Fruit fly (Drosophila melanogaster) whole organism, embryonic: ENCODE measurements around the gene Lcp65Ag2.

ENCODE experiments used
- Asciz ChIP-seq: fragments of 200-800 bp; sonication (Bioruptor generic); optimal IDR thresholded peaks from 2 replicates; lab custom pipeline; 2017; ENCODE audit warnings: missing biosample characterization, mild to moderate bottlenecking, missing genetic modification characterization, missing genetic modification reagents
- CG11093 ChIP-seq: fragments of 200-800 bp; sonication (Bioruptor generic); IDR thresholded peaks from 3 replicates; pipeline ENCODE4 v1.3.6; 2022; ENCODE audit warnings: missing biosample characterization, missing genetic modification characterization
- CG11504 ChIP-seq: fragments of 200-800 bp; sonication (Bioruptor generic); optimal IDR thresholded peaks from 3 replicates; lab custom pipeline; 2019; ENCODE audit warnings: missing biosample characterization, mild to moderate bottlenecking, missing genetic modification characterization, moderate library complexity
- CG13287 ChIP-seq: fragments of 200-800 bp; sonication (Bioruptor generic); IDR thresholded peaks from 2 replicates; pipeline ENCODE4 v1.3.6; 2022; ENCODE audit warnings: missing biosample characterization, missing genetic modification characterization; ENCODE audit not compliant: partially characterized antibody
- CG13775 ChIP-seq: fragments of 200-800 bp; sonication (Bioruptor generic); optimal IDR thresholded peaks from 3 replicates; lab custom pipeline; 2017; ENCODE audit warnings: missing biosample characterization, mild to moderate bottlenecking, missing genetic modification characterization
- CG13894 ChIP-seq: fragments of 200-800 bp; sonication (Bioruptor generic); optimal IDR thresholded peaks from 3 replicates; lab custom pipeline; 2018; ENCODE audit warnings: missing biosample characterization, mild to moderate bottlenecking, missing genetic modification characterization, moderate library complexity
- CG17328 ChIP-seq: fragments of 200-800 bp; sonication (Bioruptor generic); IDR thresholded peaks from 2 replicates; pipeline ENCODE4 v1.3.6; 2022; ENCODE audit warnings: missing biosample characterization, missing genetic modification characterization
- CG17361 ChIP-seq: fragments of 200-800 bp; sonication (Bioruptor generic); IDR thresholded peaks from 3 replicates; pipeline ENCODE4 v1.3.6; 2022; ENCODE audit warnings: missing biosample characterization, missing genetic modification characterization
- CG17385 ChIP-seq: fragments of 200-800 bp; sonication (Bioruptor generic); optimal IDR thresholded peaks from 3 replicates; lab custom pipeline; 2018; ENCODE audit warnings: missing biosample characterization, mild to moderate bottlenecking, missing genetic modification characterization
- CG1832 ChIP-seq: fragments of 200-800 bp; sonication (Bioruptor generic); optimal IDR thresholded peaks from 2 replicates; lab custom pipeline; 2017; ENCODE audit warnings: missing biosample characterization, mild to moderate bottlenecking, missing genetic modification characterization, inconsistent platforms
- CG18599 ChIP-seq: fragments of 200-800 bp; sonication (Bioruptor generic); optimal IDR thresholded peaks from 3 replicates; lab custom pipeline; 2017; ENCODE audit warnings: missing biosample characterization, missing genetic modification characterization, mild to moderate bottlenecking, moderate library complexity, missing genetic modification reagents
- CG2120 ChIP-seq: fragments of 200-800 bp; sonication (Bioruptor generic); optimal IDR thresholded peaks from 3 replicates; lab custom pipeline; 2016; ENCODE audit warnings: missing biosample characterization, missing genetic modification characterization
- CG2202 ChIP-seq: fragments of 200-800 bp; sonication (Bioruptor generic); optimal IDR thresholded peaks from 2 replicates; lab custom pipeline; 2018; ENCODE audit warnings: missing biosample characterization, mild to moderate bottlenecking, missing genetic modification characterization
- CG30403 ChIP-seq: fragments of 200-800 bp; sonication (Bioruptor generic); optimal IDR thresholded peaks from 3 replicates; lab custom pipeline; 2016; ENCODE audit warnings: missing biosample characterization, missing genetic modification characterization
- CG34376 ChIP-seq: fragments of 200-800 bp; sonication (Bioruptor generic); optimal IDR thresholded peaks from 2 replicates; lab custom pipeline; 2018; ENCODE audit warnings: missing biosample characterization, mild to moderate bottlenecking, missing genetic modification characterization
- CG4404 ChIP-seq: fragments of 200-800 bp; sonication (Bioruptor generic); IDR thresholded peaks from 2 replicates; pipeline ENCODE4 v1.3.6; 2022; ENCODE audit warnings: missing biosample characterization, missing genetic modification characterization
- CG6689 ChIP-seq: fragments of 200-800 bp; sonication (Bioruptor generic); IDR thresholded peaks from 2 replicates; pipeline ENCODE4 v1.3.6; 2022; ENCODE audit warnings: missing biosample characterization, missing genetic modification characterization
- CG6813 ChIP-seq: fragments of 200-800 bp; sonication (Bioruptor generic); optimal IDR thresholded peaks from 2 replicates; lab custom pipeline; 2017; ENCODE audit warnings: missing biosample characterization, missing genetic modification characterization, mild to moderate bottlenecking, moderate library complexity, missing genetic modification reagents
- CG7556 ChIP-seq: fragments of 200-800 bp; sonication (Bioruptor generic); optimal IDR thresholded peaks from 2 replicates; lab custom pipeline; 2017; ENCODE audit warnings: missing biosample characterization, mild to moderate bottlenecking, missing genetic modification characterization
- CG9727 ChIP-seq: fragments of 200-800 bp; sonication (Bioruptor generic); optimal IDR thresholded peaks from 3 replicates; lab custom pipeline; 2017; ENCODE audit warnings: missing biosample characterization, mild to moderate bottlenecking, missing genetic modification characterization
- Camta ChIP-seq: fragments of 200-800 bp; sonication (Bioruptor generic); optimal IDR thresholded peaks from 2 replicates; lab custom pipeline; 2016; ENCODE audit warnings: missing biosample characterization, missing genetic modification characterization
- CkIIα-i1 ChIP-seq: fragments of 200-800 bp; sonication (Bioruptor generic); IDR thresholded peaks from 2 replicates; pipeline ENCODE4 v1.3.6; 2022; ENCODE audit warnings: missing biosample characterization, missing genetic modification characterization
- D19B ChIP-seq: fragments of 200-800 bp; sonication (Bioruptor generic); optimal IDR thresholded peaks from 2 replicates; lab custom pipeline; 2017; ENCODE audit warnings: missing biosample characterization, mild to moderate bottlenecking, missing genetic modification characterization
- Dip2 ChIP-seq: fragments of 200-800 bp; sonication (Bioruptor generic); IDR thresholded peaks from 2 replicates; pipeline ENCODE4 v1.3.6; 2022; ENCODE audit warnings: missing biosample characterization, missing genetic modification characterization
- Dip3 ChIP-seq: fragments of 200-800 bp; sonication (Bioruptor generic); optimal IDR thresholded peaks from 3 replicates; lab custom pipeline; 2016; ENCODE audit warnings: missing biosample characterization, missing genetic modification characterization
- Doc2 ChIP-seq: fragments of 200-800 bp; sonication (Bioruptor generic); IDR thresholded peaks from 2 replicates; pipeline ENCODE4 v1.3.6; 2022; ENCODE audit warnings: missing biosample characterization, missing genetic modification characterization
- E2f1 ChIP-seq: fragments of 200-800 bp; sonication (Bioruptor generic); IDR thresholded peaks from 2 replicates; pipeline ENCODE4 v1.3.6; 2022; ENCODE audit warnings: missing biosample characterization, missing genetic modification characterization
- Fer1 ChIP-seq: fragments of 200-800 bp; sonication (Bioruptor generic); optimal IDR thresholded peaks from 2 replicates; lab custom pipeline; 2017; ENCODE audit warnings: missing biosample characterization, mild to moderate bottlenecking, missing genetic modification characterization
- HmgZ ChIP-seq: fragments of 200-800 bp; sonication (Bioruptor generic); optimal IDR thresholded peaks from 2 replicates; lab custom pipeline; 2018; ENCODE audit warnings: missing biosample characterization, mild to moderate bottlenecking, missing genetic modification characterization
- Med ChIP-seq: fragments of 200-800 bp; sonication (Bioruptor generic); peaks from one replicate; lab custom pipeline; 2016; ENCODE audit warnings: missing biosample characterization, missing genetic modification characterization, mild to moderate bottlenecking, inconsistent platforms, moderate library complexity
- PHDP ChIP-seq: fragments of 200-800 bp; sonication (Bioruptor generic); optimal IDR thresholded peaks from 3 replicates; lab custom pipeline; 2018; ENCODE audit warnings: missing biosample characterization, mild to moderate bottlenecking, missing genetic modification characterization, moderate library complexity
- Usf ChIP-seq: fragments of 200-800 bp; sonication (Bioruptor generic); optimal IDR thresholded peaks from 2 replicates; lab custom pipeline; 2017; ENCODE audit warnings: missing genotype, missing biosample characterization, missing genetic modification characterization
- Vsx1 ChIP-seq: fragments of 200-800 bp; sonication (Bioruptor generic); optimal IDR thresholded peaks from 2 replicates; lab custom pipeline; 2017; ENCODE audit warnings: missing biosample characterization, mild to moderate bottlenecking, missing genetic modification characterization, missing genetic modification reagents
- Xbp1 ChIP-seq: fragments of 200-800 bp; sonication (Bioruptor generic); optimal IDR thresholded peaks from 3 replicates; lab custom pipeline; 2016; ENCODE audit warnings: missing biosample characterization, mild to moderate bottlenecking, missing genetic modification characterization
- Xrp1 ChIP-seq: fragments of 200-800 bp; sonication (Bioruptor generic); IDR thresholded peaks from 2 replicates; pipeline ENCODE4 v1.3.6; 2022; ENCODE audit warnings: missing biosample characterization, missing genetic modification characterization
- abd-A ChIP-seq: fragments of 200-800 bp; sonication (Bioruptor generic); optimal IDR thresholded peaks from 3 replicates; lab custom pipeline; 2019; ENCODE audit warnings: missing biosample characterization, mild to moderate bottlenecking, missing genetic modification characterization, moderate library complexity
- az2 ChIP-seq: fragments of 200-800 bp; sonication (Bioruptor generic); optimal IDR thresholded peaks from 3 replicates; lab custom pipeline; 2016; ENCODE audit warnings: missing biosample characterization, missing genetic modification characterization
- bcd ChIP-seq: fragments of 200-800 bp; sonication (Bioruptor generic); optimal IDR thresholded peaks from 2 replicates; lab custom pipeline; 2017; ENCODE audit warnings: missing biosample characterization, mild to moderate bottlenecking, missing genetic modification characterization
- chn ChIP-seq: fragments of 200-800 bp; sonication (Bioruptor generic); optimal IDR thresholded peaks from 2 replicates; lab custom pipeline; 2016; ENCODE audit warnings: missing biosample characterization, missing genetic modification characterization
- disco-r ChIP-seq: fragments of 200-800 bp; sonication (Bioruptor generic); optimal IDR thresholded peaks from 2 replicates; lab custom pipeline; 2016; ENCODE audit warnings: missing biosample characterization, missing genetic modification characterization
- fd64A ChIP-seq: fragments of 200-800 bp; sonication (Bioruptor generic); optimal IDR thresholded peaks from 3 replicates; lab custom pipeline; 2018; ENCODE audit warnings: missing biosample characterization, mild to moderate bottlenecking, missing genetic modification characterization
- fu2 ChIP-seq: fragments of 200-800 bp; sonication (Bioruptor generic); optimal IDR thresholded peaks from 2 replicates; lab custom pipeline; 2016; ENCODE audit warnings: missing biosample characterization, missing genetic modification characterization
- hbn ChIP-seq: fragments of 200-800 bp; sonication (Bioruptor generic); IDR thresholded peaks from 2 replicates; pipeline ENCODE4 v1.3.6; 2022; ENCODE audit warnings: missing biosample characterization, missing genetic modification characterization; ENCODE audit not compliant: partially characterized antibody
- mam ChIP-seq: fragments of 200-800 bp; sonication (Bioruptor generic); optimal IDR thresholded peaks from 3 replicates; lab custom pipeline; 2016; ENCODE audit warnings: missing biosample characterization, missing genetic modification characterization
- nmo ChIP-seq: fragments of 200-800 bp; sonication (Bioruptor generic); optimal IDR thresholded peaks from 2 replicates; lab custom pipeline; 2018; ENCODE audit warnings: missing biosample characterization, mild to moderate bottlenecking, missing genetic modification characterization, moderate library complexity
- pnt ChIP-seq: fragments of 200-800 bp; sonication (Bioruptor generic); optimal IDR thresholded peaks from 3 replicates; lab custom pipeline; 2016; ENCODE audit warnings: missing biosample characterization, missing genetic modification characterization
- prd ChIP-seq, 3 experiments: fragments of >200 bp in 2 of 3; fragments of 200-800 bp in 1 of 3; sonication (Bioruptor generic) in 1 of 3; optimal IDR thresholded peaks in 2 of 3; IDR thresholded peaks in 1 of 3; 2 replicates in 2 of 3; 3 replicates in 1 of 3; pipeline versions ENCODE4 v1.3.6 to Lab custom; 2017 to 2022; ENCODE audit warnings: missing biosample characterization in 1 of 3, missing genetic modification characterization in 1 of 3
- pum ChIP-seq: fragments of 200-800 bp; sonication (Bioruptor generic); optimal IDR thresholded peaks from 2 replicates; lab custom pipeline; 2016; ENCODE audit warnings: missing biosample characterization, missing genetic modification characterization
- so ChIP-seq: fragments of 200-800 bp; sonication (Bioruptor generic); IDR thresholded peaks from 3 replicates; pipeline ENCODE4 v1.3.6; 2022; ENCODE audit warnings: missing biosample characterization, missing genetic modification characterization
- zen2 ChIP-seq: fragments of 200-800 bp; sonication (Bioruptor generic); IDR thresholded peaks from 3 replicates; pipeline ENCODE4 v1.3.6; 2022; ENCODE audit warnings: missing biosample characterization, missing genetic modification characterization; ENCODE audit not compliant: partially characterized antibody

Gene Lcp65Ag2

DNA sequence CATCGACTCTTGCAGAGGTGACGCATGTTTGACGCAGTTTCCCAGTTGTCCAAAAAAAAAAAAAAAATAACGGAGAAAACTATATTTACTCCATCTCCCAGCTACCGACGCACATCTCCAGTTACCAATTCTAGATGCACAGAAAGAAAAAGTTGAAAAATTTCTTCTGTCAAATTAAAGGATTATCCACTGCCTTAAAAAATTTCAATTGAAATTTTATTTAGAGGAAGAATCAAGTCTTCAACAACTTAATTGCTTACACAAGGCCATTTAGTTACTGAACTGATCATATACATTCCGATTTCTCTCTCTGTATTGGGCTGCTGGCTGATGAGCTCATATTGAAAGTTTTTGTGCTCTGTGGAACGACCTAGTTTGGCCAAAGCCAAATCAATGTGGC is 47.4 kb downstream of the Lcp65Ag2 start (continued):
- TF ChIP-seq CG7556 (GFP tag; lab: Kevin White, UChicago) (peak; percentile 36), fd64A (GFP tag; lab: Kevin White, UChicago) (no peak), CG1832 (GFP tag; lab: Kevin White, UChicago) (no peak), CG4404 (GFP tag; lab: Robert Waterston, UW) (no peak), CG9727 (GFP tag; lab: Kevin White, UChicago) (peak; percentile 23), Dip3 (GFP tag; lab: Kevin White, UChicago) (peak; percentile 3), Vsx1 (GFP tag; lab: Kevin White, UChicago) (no peak), CG34376 (GFP tag; lab: Kevin White, UChicago) (no peak), mam (GFP tag; lab: Kevin White, UChicago) (peak; percentile 47), Dip2 (GFP tag; lab: Robert Waterston, UW) (no peak), pum (GFP tag; lab: Kevin White, UChicago) (peak; percentile 22), CG6689 (GFP tag; lab: Robert Waterston, UW) (no peak), CG17361 (GFP tag; lab: Robert Waterston, UW) (0 out of 3 replicates have a peak, but pooled peaks have one; percentile 12), Xrp1 (GFP tag; lab: Robert Waterston, UW) (peak; percentile 40; the same call in 1 of the 2 replicates), CG18599 (no peak), CG11504 (tag; lab: Kevin White, UChicago) (peak; percentile 13), disco-r (GFP tag; lab: Kevin White, UChicago) (no peak), D19B (GFP tag; lab: Kevin White, UChicago) (no peak), chn (GFP tag; lab: Kevin White, UChicago) (no peak), bcd (GFP tag; lab: Kevin White, UChicago) (no peak), Fer1 (no peak), Camta (peak; percentile 51), pnt (GFP tag; lab: Kevin White, UChicago) (peak; percentile 12), Med (GFP tag; lab: Kevin White, UChicago) (peak; percentile 72), az2 (GFP tag; lab: Kevin White, UChicago) (peak; percentile 37), CG13894 (no peak), Usf (no peak), CG13775 (GFP tag; lab: Kevin White, UChicago) (no peak), prd (optimal IDR thresholded peaks at IDR 0.05; lab: Kevin White, UChicago) (no peak), prd (GFP tag; IDR thresholded peaks at IDR 0.05; lab: Robert Waterston, UW) (peak; percentile 45; the same call in 1 of the 3 replicates), CG2120 (peak; percentile 62), so (GFP tag; lab: Robert Waterston, UW) (0 out of 3 replicates have a peak, but pooled peaks have one; percentile 24), CG30403 (GFP tag; lab: Kevin White, UChicago) (peak; percentile 47), CG11093 (GFP tag; lab: Robert Waterston, UW) (no peak), CG2202 (tag; lab: Kevin White, UChicago) (no peak), CG17385 (peak; percentile 10), zen2 (GFP tag; lab: Robert Waterston, UW) (no peak), CG17328 (0 out of 2 replicates have a peak, but pooled peaks have one; percentile 43), PHDP (tag; lab: Kevin White, UChicago) (peak; percentile 35), CkIIα-i1 (GFP tag; lab: Robert Waterston, UW) (no peak), CG6813 (no peak), nmo (GFP tag; lab: Kevin White, UChicago) (peak; percentile 24), fu2 (GFP tag; lab: Kevin White, UChicago) (no peak), abd-A (tag; lab: Kevin White, UChicago) (no peak), hbn (GFP tag; lab: Robert Waterston, UW) (no peak), Doc2 (no peak), CG13287 (GFP tag; lab: Robert Waterston, UW) (no peak), HmgZ (tag; lab: Kevin White, UChicago) (peak; percentile 20), Xbp1 (GFP tag; lab: Kevin White, UChicago) (peak; percentile 36), Asciz (GFP tag; lab: Kevin White, UChicago) (no peak), E2f1 (GFP tag; lab: Robert Waterston, UW) (no peak)
